Worm (Caenorhabditis elegans) whole organism, early embryonic: ENCODE results near the gene DH11.2.

Experiments used
- B0310.2 ChIP-seq: sonication (generic microtip); optimal IDR thresholded peaks from 2 replicates; lab custom pipeline; 2016; ENCODE audit warnings: mild to moderate bottlenecking, missing genetic modification characterization, missing compliant biosample characterization
- F13C5.2 ChIP-seq: sonication (generic microtip); optimal IDR thresholded peaks from 2 replicates; lab custom pipeline; 2017; ENCODE audit warnings: mild to moderate bottlenecking, missing genetic modification characterization, inconsistent platforms, missing compliant biosample characterization
- aly-1 ChIP-seq: sonication (generic microtip); optimal IDR thresholded peaks from 2 replicates; lab custom pipeline; 2016; ENCODE audit warnings: missing genetic modification characterization, missing compliant biosample characterization
- ama-1 ChIP-seq: fragments of 150-350 bp; optimal IDR thresholded peaks from 2 replicates; lab custom pipeline; 2014
- ceh-13 ChIP-seq: fragments of 200-800 bp; sonication (Bioruptor generic); optimal IDR thresholded peaks from 2 replicates; lab custom pipeline; 2018; ENCODE audit warnings: mild to moderate bottlenecking, missing genetic modification characterization, missing compliant biosample characterization
- ceh-36 ChIP-seq: sonication (generic microtip); optimal IDR thresholded peaks from 2 replicates; lab custom pipeline; 2016; ENCODE audit warnings: missing genetic modification characterization, inconsistent platforms, missing compliant biosample characterization
- ets-7 ChIP-seq: sonication (generic microtip); optimal IDR thresholded peaks from 2 replicates; lab custom pipeline; 2016; ENCODE audit warnings: missing genotype, missing genetic modification characterization, missing compliant biosample characterization
- flt-1 ChIP-seq: fragments of 200-800 bp; sonication (Bioruptor generic); IDR thresholded peaks from 2 replicates; pipeline ENCODE4 v1.3.6; 2022; ENCODE audit warnings: missing genetic modification characterization, missing compliant biosample characterization
- hmg-4 ChIP-seq: fragments of 200-800 bp; sonication (Bioruptor generic); optimal IDR thresholded peaks from 2 replicates; lab custom pipeline; 2018; ENCODE audit warnings: mild to moderate bottlenecking, missing genetic modification characterization, missing compliant biosample characterization
- hnd-1 ChIP-seq: sonication (generic microtip); optimal IDR thresholded peaks from 2 replicates; lab custom pipeline; 2016; ENCODE audit warnings: missing genetic modification characterization, missing compliant biosample characterization
- pes-1 ChIP-seq: fragments of 200-800 bp; sonication (Bioruptor generic); IDR thresholded peaks from 2 replicates; pipeline ENCODE4 v1.3.6; 2022; ENCODE audit warnings: missing genetic modification reagents, missing genetic modification characterization, missing compliant biosample characterization
- scrt-1 ChIP-seq: fragments of 200-800 bp; sonication (Bioruptor generic); IDR thresholded peaks from 2 replicates; pipeline ENCODE4 v1.3.6; 2022; ENCODE audit warnings: missing genetic modification characterization, missing compliant biosample characterization
- sea-1 ChIP-seq: fragments of 200-800 bp; sonication (Bioruptor generic); conservative IDR thresholded peaks from 2 replicates; pipeline ENCODE4 v1.3.6; 2022; ENCODE audit warnings: missing genetic modification characterization, missing compliant biosample characterization
- tbx-11 ChIP-seq: fragments of 200-800 bp; sonication (Bioruptor generic); IDR thresholded peaks from 2 replicates; pipeline ENCODE4 v1.3.6; 2022; ENCODE audit warnings: missing genetic modification characterization, missing compliant biosample characterization
- tbx-37 ChIP-seq: fragments of 200-800 bp; sonication (Bioruptor generic); conservative IDR thresholded peaks from 2 replicates; pipeline ENCODE4 v1.3.6; 2022; ENCODE audit warnings: missing genetic modification reagents, missing genetic modification characterization, missing compliant biosample characterization
- tra-4 ChIP-seq: sonication (generic microtip); optimal IDR thresholded peaks from 2 replicates; lab custom pipeline; 2017; ENCODE audit warnings: missing genetic modification characterization, missing compliant biosample characterization

The DH11.2 gene

ce11 chrII:8052172-8052571, 39.6 kb downstream of the DH11.2 start:
- TF ChIP-seq tra-4 (tag; lab: Kevin White, UChicago) (no peak), ama-1 (lab: Kevin White, UChicago) (no peak), scrt-1 (GFP tag; lab: Robert Waterston, UW) (no peak), hnd-1 (no peak), B0310.2 (tag; lab: Kevin White, UChicago) (no peak), tbx-37 (GFP tag; lab: Robert Waterston, UW) (no peak), pes-1 (GFP tag; lab: Robert Waterston, UW) (no peak), ets-7 (no peak)

ce11 chrII:8052850-8053249, 40.2 kb downstream of the DH11.2 start, which contains the start of gene T05H10.4:
Gene T05H10.4 (plus strand): TSS chrII:8053150.
- TF ChIP-seq F13C5.2 (tag; lab: Kevin White, UChicago) (no peak), hnd-1 (no peak), pes-1 (GFP tag; lab: Robert Waterston, UW) (no peak), tbx-11 (GFP tag; lab: Robert Waterston, UW) (no peak), tra-4 (tag; lab: Kevin White, UChicago) (no peak), flt-1 (GFP tag; lab: Robert Waterston, UW) (no peak), ets-7 (no peak), B0310.2 (tag; lab: Kevin White, UChicago) (no peak), sea-1 (GFP tag; lab: Robert Waterston, UW) (no peak), ceh-36 (tag; lab: Kevin White, UChicago) (no peak), ama-1 (lab: Kevin White, UChicago) (no peak), aly-1 (no peak)

- no peak for TF ChIP-seq tra-4 (tag; lab: Kevin White, UChicago)
- no peak for TF ChIP-seq hmg-4 (GFP tag; lab: Kevin White, UChicago)
- no peak for TF ChIP-seq ets-7
- no peak for TF ChIP-seq aly-1
- TF ChIP-seq flt-1 (GFP tag; lab: Robert Waterston, UW): no peak
- no peak for TF ChIP-seq ama-1 (lab: Kevin White, UChicago)
- no peak for TF ChIP-seq pes-1 (GFP tag; lab: Robert Waterston, UW)
Observed at ce11 chrII:8057911-8058310, 45.3 kb downstream of the DH11.2 start.

- TF ChIP-seq tra-4 (tag; lab: Kevin White, UChicago) (no peak), ceh-13 (GFP tag; lab: Kevin White, UChicago) (no peak), sea-1 (GFP tag; lab: Robert Waterston, UW) (no peak)
Observed at ce11 chrII:8058769-8059168, 46.2 kb downstream of the DH11.2 start, which contains the start of gene T05H10.8. Gene T05H10.8 (plus strand): TSS chrII:8059069.

ce11 chrII:8059532-8059931, 46.9 kb downstream of the DH11.2 start:
- TF ChIP-seq ama-1 (lab: Kevin White, UChicago) (no peak), ets-7 (no peak), B0310.2 (tag; lab: Kevin White, UChicago) (no peak), aly-1 (no peak), ceh-13 (GFP tag; lab: Kevin White, UChicago) (no peak), F13C5.2 (tag; lab: Kevin White, UChicago) (no peak)

- TF ChIP-seq ets-7 (peak; percentile 14), hmg-4 (GFP tag; lab: Kevin White, UChicago) (no peak), scrt-1 (GFP tag; lab: Robert Waterston, UW) (0 out of 2 replicates have a peak, but pooled peaks have one; percentile 23)
Observed at ce11 chrII:8062334-8062791, 49.7 kb downstream of the DH11.2 start, which contains the start of gene ufd-2. Gene ufd-2 (plus strand): TSS chrII:8062741.
